Worm (Caenorhabditis elegans): Measurements from ENCODE around the gene gar-1.

DNA sequence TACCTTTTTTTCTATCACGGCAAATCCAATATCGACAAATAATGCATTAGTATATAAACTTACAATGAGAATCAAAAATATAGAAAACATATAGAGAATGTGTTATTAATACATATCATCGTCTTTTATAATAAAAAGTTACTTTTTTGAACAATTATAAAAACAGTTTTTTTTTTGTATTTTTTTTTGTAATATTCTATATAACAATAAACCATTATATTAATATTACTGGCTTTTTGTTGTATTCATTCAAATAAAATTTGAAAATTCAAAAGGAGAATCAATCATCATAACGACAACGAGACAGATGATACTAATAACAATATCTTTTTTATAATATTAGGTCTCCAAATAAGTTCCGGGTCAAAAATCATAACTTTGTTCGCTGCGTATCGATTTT lies 47.1 kb downstream of the gar-1 start, which contains the start of gene K10C2.8:
- TF ChIP-seq pha-4 (tag; optimal IDR thresholded peaks at IDR 0.05) (no peak), tbx-2 (tag; optimal IDR thresholded peaks at IDR 0.05) (no peak), lin-11 (tag; optimal IDR thresholded peaks at IDR 0.05) (no peak), zip-5 (tag; optimal IDR thresholded peaks at IDR 0.05) (no peak), hlh-15 (tag; optimal IDR thresholded peaks at IDR 0.05) (no peak), npax-4 (tag; optimal IDR thresholded peaks at IDR 0.05) (no peak), ama-1 (optimal IDR thresholded peaks at IDR 0.05) (no peak)

Data from whole organism, late embryonic.